Worm (Caenorhabditis elegans): Measurements from ENCODE around the gene ZK1010.2.

ZK1010.2 gene

ce11 chrIII:12925947-12926607, 51.6 kb downstream of the ZK1010.2 start, which contains the start of the genes npp-25 and mrps-10:
npp-25 (minus strand) TSS chrIII:12925997.
mrps-10 (plus strand) TSS chrIII:12926557.
- TF ChIP-seq dpl-1 (GFP tag; optimal IDR thresholded peaks at IDR 0.05) (peak; percentile 37), lin-1 (GFP tag; IDR thresholded peaks at IDR 0.05) (no peak), snpc-1.2 (GFP tag; IDR thresholded peaks at IDR 0.05) (no peak), mxl-3 (GFP tag; optimal IDR thresholded peaks at IDR 0.05) (no peak), fkh-10 (GFP tag; optimal IDR thresholded peaks at IDR 0.05) (peak; percentile 51), dmd-8 (GFP tag; IDR thresholded peaks at IDR 0.05) (no peak), lin-38 (GFP tag; IDR thresholded peaks at IDR 0.05) (peak; percentile 36), sdz-12 (GFP tag; optimal IDR thresholded peaks at IDR 0.05) (no peak), hlh-30 (tag; optimal IDR thresholded peaks at IDR 0.05; ENCODE audit: insufficient read depth) (peak; percentile 5), nhr-42 (GFP tag; IDR thresholded peaks at IDR 0.05) (no peak), Y105C5A.15 (GFP tag; IDR thresholded peaks at IDR 0.05) (no peak), dve-1 (tag; optimal IDR thresholded peaks at IDR 0.05; ENCODE audit: insufficient read depth) (peak; percentile 2), daf-16 (GFP tag; optimal IDR thresholded peaks at IDR 0.05) (no peak), daf-16 (tag; optimal IDR thresholded peaks at IDR 0.05) (peak; percentile 16), nhr-77 (tag; optimal IDR thresholded peaks at IDR 0.05) (no peak), aha-1 (tag) (peak; percentile 29), mes-2 (tag; optimal IDR thresholded peaks at IDR 0.05; ENCODE audit: poor library complexity, severe bottlenecking) (peak; percentile 19), ZK546.5 (tag; optimal IDR thresholded peaks at IDR 0.05) (no peak), nhr-48 (tag; optimal IDR thresholded peaks at IDR 0.05) (no peak), hif-1 (tag; optimal IDR thresholded peaks at IDR 0.05) (peak in 1 of 2 experiments; percentile 2), spr-3 (GFP tag; optimal IDR thresholded peaks at IDR 0.05) (no peak), lin-29 (GFP tag; IDR thresholded peaks at IDR 0.05) (no peak), nhr-28 (tag; optimal IDR thresholded peaks at IDR 0.05) (no peak), lsy-2 (tag; optimal IDR thresholded peaks at IDR 0.05) (peak in 1 of 2 experiments; percentile 74), lin-39 (tag; optimal IDR thresholded peaks at IDR 0.05) (no peak), unc-39 (tag; optimal IDR thresholded peaks at IDR 0.05) (no peak), nhr-25 (tag; optimal IDR thresholded peaks at IDR 0.05; ENCODE audit: borderline replicate concordance, insufficient read depth) (no peak), rbr-2 (tag; optimal IDR thresholded peaks at IDR 0.05) (peak; percentile 51)

Data from whole organism, L4 larva.